Worm (Caenorhabditis elegans): ENCODE results near the gene ZK185.5.

DNA sequence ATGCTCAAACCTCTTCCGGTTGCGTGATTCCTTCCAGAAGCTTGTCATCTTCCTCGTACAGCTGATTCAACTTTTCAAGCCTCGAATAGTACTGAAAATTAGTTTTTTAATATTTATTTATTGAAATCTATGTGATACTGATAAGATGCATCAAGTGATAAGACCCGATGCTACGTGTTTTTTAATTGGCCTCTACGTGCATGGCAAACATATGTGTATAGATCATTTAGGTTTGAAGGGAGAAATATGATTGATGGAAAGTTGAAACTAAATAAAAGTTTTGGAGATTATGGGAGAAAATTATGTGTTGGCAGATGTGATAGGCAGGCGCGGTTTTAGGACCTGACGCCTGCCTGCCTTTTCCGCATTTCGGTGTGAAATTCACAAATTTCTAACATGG, 1.5 kb downstream of the ZK185.5 start:
- no peak for TF ChIP-seq lir-1 (GFP tag; conservative IDR thresholded peaks at IDR 0.05)
- no peak for TF ChIP-seq him-1 (tag; optimal IDR thresholded peaks at IDR 0.05)
- TF ChIP-seq egrh-3 (GFP tag; IDR thresholded peaks at IDR 0.05), result no peak
- TF ChIP-seq aptf-3 (GFP tag; IDR thresholded peaks at IDR 0.05), result no peak
- no peak for TF ChIP-seq B0261.1 (tag; optimal IDR thresholded peaks at IDR 0.05)
- TF ChIP-seq ztf-28 (GFP tag; IDR thresholded peaks at IDR 0.05), result no peak
- no peak for TF ChIP-seq snpc-4 (GFP tag; optimal IDR thresholded peaks at IDR 0.05)
- no peak for TF ChIP-seq snpc-4 (tag; optimal IDR thresholded peaks at IDR 0.05)
- no peak for TF ChIP-seq B0336.3 (GFP tag; IDR thresholded peaks at IDR 0.05)

Data from whole organism, young adult.